Fruit fly (Drosophila melanogaster): ENCODE measurements around the gene Ir62a.

Ir62a gene

dm6 chr3L:1536487-1537337, 5.7 kb upstream of the Ir62a start, which contains the start of the genes CG12091 and pns (continued):
- peak; percentile 66 for TF ChIP-seq pho (GFP tag; optimal IDR thresholded peaks at IDR 0.05)
- TF ChIP-seq CG17612 (GFP tag; IDR thresholded peaks at IDR 0.05), result no peak
- TF ChIP-seq Sox100B (GFP tag; optimal IDR thresholded peaks at IDR 0.05), result no peak
- peak; percentile 57 for TF ChIP-seq Scr (GFP tag; IDR thresholded peaks at IDR 0.05; ENCODE audit: partially characterized antibody)
- TF ChIP-seq klu (GFP tag; IDR thresholded peaks at IDR 0.05), result peak; percentile 53; the same call in 1 of the 2 replicates
- TF ChIP-seq CG1024 (GFP tag; IDR thresholded peaks at IDR 0.05), result peak; percentile 41; the same call in 1 of the 2 replicates
- peak; percentile 16 for TF ChIP-seq disco-r (GFP tag; optimal IDR thresholded peaks at IDR 0.05)
- peak; percentile 42; the same call in 1 of the 2 replicates for TF ChIP-seq CG9215 (GFP tag; IDR thresholded peaks at IDR 0.05)
- TF ChIP-seq ab (GFP tag; optimal IDR thresholded peaks at IDR 0.05), result no peak
- TF ChIP-seq lov (optimal IDR thresholded peaks at IDR 0.05), result no peak
- TF ChIP-seq lov (GFP tag; IDR thresholded peaks at IDR 0.05), result no peak
- TF ChIP-seq Mrtf (GFP tag; IDR thresholded peaks at IDR 0.05), result no peak
- peak; percentile 74 for TF ChIP-seq CG11456 (GFP tag; IDR thresholded peaks at IDR 0.05)
- no peak for TF ChIP-seq Dfd (GFP tag; optimal IDR thresholded peaks at IDR 0.05)
- peak; percentile 58 for TF ChIP-seq p53 (GFP tag; optimal IDR thresholded peaks at IDR 0.05)
- TF ChIP-seq CG13624 (GFP tag; optimal IDR thresholded peaks at IDR 0.05), result peak; percentile 77
- TF ChIP-seq Dll (GFP tag; IDR thresholded peaks at IDR 0.05; ENCODE audit: partially characterized antibody), result peak; percentile 41; the same call in 1 of the 4 replicates
- TF ChIP-seq CG32532 (GFP tag; IDR thresholded peaks at IDR 0.05), result peak; percentile 78
- peak; percentile 82 for TF ChIP-seq phol (tag; optimal IDR thresholded peaks at IDR 0.05)
- TF ChIP-seq Drgx (GFP tag; IDR thresholded peaks at IDR 0.05), result no peak
- TF ChIP-seq CG8359 (GFP tag; optimal IDR thresholded peaks at IDR 0.05; ENCODE audit: borderline replicate concordance), result no peak
- TF ChIP-seq Max (GFP tag; optimal IDR thresholded peaks at IDR 0.05), result peak; percentile 72
- peak; percentile 64 for TF ChIP-seq Chrac-16 (GFP tag; optimal IDR thresholded peaks at IDR 0.05)
- TF ChIP-seq CG10979 (tag; optimal IDR thresholded peaks at IDR 0.05), result peak; percentile 59
- peak; percentile 42; the same call in 1 of the 2 replicates for TF ChIP-seq al (GFP tag; IDR thresholded peaks at IDR 0.05)
- no peak for TF ChIP-seq unc-4 (GFP tag; IDR thresholded peaks at IDR 0.05; ENCODE audit: partially characterized antibody)
- TF ChIP-seq pita (GFP tag; optimal IDR thresholded peaks at IDR 0.05), result no peak
- peak; percentile 27 for TF ChIP-seq salm (tag; optimal IDR thresholded peaks at IDR 0.05)
- TF ChIP-seq hb (GFP tag; IDR thresholded peaks at IDR 0.05; ENCODE audit: partially characterized antibody), result no peak
- TF ChIP-seq PHDP (tag; optimal IDR thresholded peaks at IDR 0.05), result peak; percentile 70
- TF ChIP-seq CG1233 (GFP tag; optimal IDR thresholded peaks at IDR 0.05), result peak; percentile 48
- TF ChIP-seq CG2116 (GFP tag; optimal IDR thresholded peaks at IDR 0.05), result peak; percentile 41
- peak; percentile 61 for TF ChIP-seq tx (GFP tag; optimal IDR thresholded peaks at IDR 0.05)
- peak; percentile 47; the same call in 1 of the 2 replicates for TF ChIP-seq E2f2 (GFP tag; IDR thresholded peaks at IDR 0.05)
- TF ChIP-seq bigmax (GFP tag; optimal IDR thresholded peaks at IDR 0.05), result peak; percentile 7
- TF ChIP-seq pfk (GFP tag; optimal IDR thresholded peaks at IDR 0.05), result peak; percentile 11
- peak; percentile 73 for TF ChIP-seq CG3847 (GFP tag; IDR thresholded peaks at IDR 0.05)
- peak; percentile 32; the same call in 1 of the 2 replicates for TF ChIP-seq CG6272 (GFP tag; IDR thresholded peaks at IDR 0.05)
- no peak for TF ChIP-seq jing (GFP tag; optimal IDR thresholded peaks at IDR 0.05)
- no peak for TF ChIP-seq CG11696 (GFP tag; IDR thresholded peaks at IDR 0.05)
- TF ChIP-seq CG14050 (GFP tag; IDR thresholded peaks at IDR 0.05), result peak; percentile 66
- TF ChIP-seq CG11723 (GFP tag; optimal IDR thresholded peaks at IDR 0.05), result no peak
- no peak for TF ChIP-seq CkIIα-i1 (GFP tag; IDR thresholded peaks at IDR 0.05)
- peak; percentile 18; the same call in 1 of the 3 replicates for TF ChIP-seq CG6791 (GFP tag; IDR thresholded peaks at IDR 0.05; ENCODE audit: partially characterized antibody)
- TF ChIP-seq sd (tag; optimal IDR thresholded peaks at IDR 0.05), result peak; percentile 45
- peak; percentile 55 for TF ChIP-seq Atf-2 (GFP tag; optimal IDR thresholded peaks at IDR 0.05)
- peak; percentile 89 for TF ChIP-seq abd-A (tag; optimal IDR thresholded peaks at IDR 0.05)
- peak; percentile 41 for TF ChIP-seq Hr3 (GFP tag; optimal IDR thresholded peaks at IDR 0.05)
- TF ChIP-seq schlank (tag; optimal IDR thresholded peaks at IDR 0.05), result no peak
